Fruit fly (Drosophila melanogaster) whole organism, embryonic: Measurements from ENCODE around the gene CG14721.

Experiments used
- ATbp ChIP-seq: fragments of 200-800 bp; sonication (Bioruptor generic); optimal IDR thresholded peaks from 2 replicates; lab custom pipeline; 2017; ENCODE audit warnings: missing biosample characterization, mild to moderate bottlenecking, missing genetic modification characterization, missing genetic modification reagents
- Asciz ChIP-seq: fragments of 200-800 bp; sonication (Bioruptor generic); optimal IDR thresholded peaks from 2 replicates; lab custom pipeline; 2017; ENCODE audit warnings: missing biosample characterization, mild to moderate bottlenecking, missing genetic modification characterization, missing genetic modification reagents
- CG10431 ChIP-seq: fragments of 200-800 bp; sonication (Bioruptor generic); optimal IDR thresholded peaks from 3 replicates; lab custom pipeline; 2018; ENCODE audit warnings: missing biosample characterization, mild to moderate bottlenecking, missing genetic modification characterization
- CG11695 ChIP-seq: fragments of 200-800 bp; sonication (Bioruptor generic); IDR thresholded peaks from 3 replicates; pipeline ENCODE4 v1.3.6; 2022; ENCODE audit warnings: missing biosample characterization, missing genetic modification characterization
- CG12236 ChIP-seq: fragments of 200-800 bp; sonication (Bioruptor generic); optimal IDR thresholded peaks from 2 replicates; lab custom pipeline; 2016; ENCODE audit warnings: missing biosample characterization, missing genetic modification characterization
- CG13624 ChIP-seq: fragments of 200-800 bp; sonication (Bioruptor generic); optimal IDR thresholded peaks from 2 replicates; lab custom pipeline; 2016; ENCODE audit warnings: missing biosample characterization, missing genetic modification characterization
- CG17912 ChIP-seq: fragments of 200-800 bp; sonication (Bioruptor generic); optimal IDR thresholded peaks from 2 replicates; lab custom pipeline; 2018; ENCODE audit warnings: missing biosample characterization, mild to moderate bottlenecking, missing genetic modification characterization
- CG2678 ChIP-seq: fragments of 200-800 bp; sonication (Bioruptor generic); optimal IDR thresholded peaks from 3 replicates; lab custom pipeline; 2019; ENCODE audit warnings: missing biosample characterization, mild to moderate bottlenecking, missing genetic modification characterization, moderate library complexity
- CG2712 ChIP-seq: fragments of 200-800 bp; optimal IDR thresholded peaks from 3 replicates; lab custom pipeline; 2019; ENCODE audit warnings: missing biosample characterization, mild to moderate bottlenecking, missing genetic modification characterization, moderate library complexity
- CG30020 ChIP-seq: fragments of 200-800 bp; optimal IDR thresholded peaks from 2 replicates; lab custom pipeline; 2019; ENCODE audit warnings: missing biosample characterization, mild to moderate bottlenecking, missing genetic modification characterization, moderate library complexity
- CG30403 ChIP-seq: fragments of 200-800 bp; sonication (Bioruptor generic); optimal IDR thresholded peaks from 3 replicates; lab custom pipeline; 2016; ENCODE audit warnings: missing biosample characterization, missing genetic modification characterization
- CG3163 ChIP-seq: fragments of 200-800 bp; sonication (Bioruptor generic); optimal IDR thresholded peaks from 3 replicates; lab custom pipeline; 2016; ENCODE audit warnings: missing biosample characterization, missing genetic modification characterization
- CG3726 ChIP-seq: fragments of 200-800 bp; sonication (Bioruptor generic); IDR thresholded peaks from 3 replicates; pipeline ENCODE4, ENCODE4 v1.3.6; 2022; ENCODE audit warnings: missing biosample characterization, missing genetic modification characterization
- CG42726 ChIP-seq: fragments of 200-800 bp; sonication (Bioruptor generic); IDR thresholded peaks from 2 replicates; pipeline ENCODE4 v1.3.6; 2022; ENCODE audit warnings: missing biosample characterization, missing genetic modification characterization; ENCODE audit not compliant: partially characterized antibody
- CG4854 ChIP-seq: fragments of 200-800 bp; sonication (Bioruptor generic); optimal IDR thresholded peaks from 2 replicates; lab custom pipeline; 2016; ENCODE audit warnings: missing biosample characterization, missing genetic modification characterization, inconsistent platforms
- CG7357 ChIP-seq: fragments of 200-800 bp; sonication (Bioruptor generic); IDR thresholded peaks from 3 replicates; pipeline ENCODE4 v1.3.6; 2022; ENCODE audit warnings: missing biosample characterization, missing genetic modification characterization
- CG7556 ChIP-seq: fragments of 200-800 bp; sonication (Bioruptor generic); optimal IDR thresholded peaks from 2 replicates; lab custom pipeline; 2017; ENCODE audit warnings: missing biosample characterization, mild to moderate bottlenecking, missing genetic modification characterization
- CG8478 ChIP-seq: fragments of >200 bp; optimal IDR thresholded peaks from 2 replicates; lab custom pipeline; 2018
- CG8924 ChIP-seq: fragments of 200-800 bp; optimal IDR thresholded peaks from 3 replicates; lab custom pipeline; 2019; ENCODE audit warnings: missing biosample characterization, mild to moderate bottlenecking, missing genetic modification characterization, moderate library complexity
- CG9817 ChIP-seq: fragments of 200-800 bp; sonication (Bioruptor generic); optimal IDR thresholded peaks from 2 replicates; lab custom pipeline; 2018; ENCODE audit warnings: missing biosample characterization, mild to moderate bottlenecking, missing genetic modification characterization, moderate library complexity
- CHES-1-like ChIP-seq: fragments of 200-800 bp; sonication (Bioruptor generic); optimal IDR thresholded peaks from 2 replicates; lab custom pipeline; 2016; ENCODE audit warnings: missing biosample characterization, missing genetic modification characterization
- Camta ChIP-seq: fragments of 200-800 bp; sonication (Bioruptor generic); optimal IDR thresholded peaks from 2 replicates; lab custom pipeline; 2016; ENCODE audit warnings: missing biosample characterization, missing genetic modification characterization
- Dek ChIP-seq: fragments of 200-800 bp; sonication (Bioruptor generic); optimal IDR thresholded peaks from 3 replicates; lab custom pipeline; 2019; ENCODE audit warnings: missing biosample characterization, mild to moderate bottlenecking, missing genetic modification characterization, moderate library complexity
- Fer2 ChIP-seq: fragments of 200-800 bp; sonication (Bioruptor generic); optimal IDR thresholded peaks from 2 replicates; lab custom pipeline; 2018; ENCODE audit warnings: missing biosample characterization, mild to moderate bottlenecking, missing genetic modification characterization, moderate library complexity
- GATAe ChIP-seq: fragments of 200-800 bp; sonication (Bioruptor generic); conservative IDR thresholded peaks from 2 replicates; pipeline ENCODE4 v1.3.6; 2022; ENCODE audit warnings: missing biosample characterization, missing genetic modification characterization
- H2.0 ChIP-seq: fragments of 200-800 bp; sonication (Bioruptor generic); IDR thresholded peaks from 2 replicates; pipeline ENCODE4 v1.3.6; 2022; ENCODE audit warnings: missing biosample characterization, missing genetic modification characterization
- HLH3B ChIP-seq: fragments of 200-800 bp; sonication (Bioruptor generic); IDR thresholded peaks from 2 replicates; pipeline ENCODE4 v1.3.6; 2022; ENCODE audit warnings: missing biosample characterization, missing genetic modification characterization
- HLH4C ChIP-seq: fragments of 200-800 bp; sonication (Bioruptor generic); IDR thresholded peaks from 3 replicates; pipeline ENCODE4 v1.3.6; 2022; ENCODE audit warnings: missing biosample characterization, missing genetic modification characterization; ENCODE audit not compliant: partially characterized antibody
- Hr3 ChIP-seq: fragments of 200-800 bp; sonication (Bioruptor generic); optimal IDR thresholded peaks from 3 replicates; lab custom pipeline; 2016; ENCODE audit warnings: missing biosample characterization, missing genetic modification characterization
- MESR4 ChIP-seq: fragments of 200-800 bp; sonication (Bioruptor generic); optimal IDR thresholded peaks from 2 replicates; lab custom pipeline; 2018; ENCODE audit warnings: missing biosample characterization, mild to moderate bottlenecking, missing genetic modification characterization, moderate library complexity
- Scr ChIP-seq: fragments of 200-800 bp; sonication (Bioruptor generic); IDR thresholded peaks from 2 replicates; pipeline ENCODE4 v1.3.6; 2022; ENCODE audit warnings: missing biosample characterization, missing genetic modification characterization; ENCODE audit not compliant: partially characterized antibody
- Xbp1 ChIP-seq: fragments of 200-800 bp; sonication (Bioruptor generic); optimal IDR thresholded peaks from 3 replicates; lab custom pipeline; 2016; ENCODE audit warnings: missing biosample characterization, mild to moderate bottlenecking, missing genetic modification characterization
- ase ChIP-seq: fragments of 200-800 bp; sonication (Bioruptor generic); IDR thresholded peaks from 3 replicates; pipeline ENCODE4 v1.3.6; 2022; ENCODE audit warnings: missing biosample characterization, missing genetic modification characterization
- chif ChIP-seq, 2 experiments: fragments of 200-800 bp; sonication (Bioruptor generic); optimal IDR thresholded peaks; 3 replicates each; lab custom pipeline; 2016; ENCODE audit warnings: missing biosample characterization in 2 of 2, missing genetic modification characterization in 2 of 2
- exex ChIP-seq: fragments of 200-800 bp; sonication (Bioruptor generic); optimal IDR thresholded peaks from 4 replicates; lab custom pipeline; 2018; ENCODE audit warnings: missing biosample characterization, mild to moderate bottlenecking, missing genetic modification characterization, moderate library complexity
- grau ChIP-seq: fragments of 200-800 bp; optimal IDR thresholded peaks from 3 replicates; lab custom pipeline; 2019; ENCODE audit warnings: missing biosample characterization, mild to moderate bottlenecking, missing genetic modification characterization, moderate library complexity
- jigr1 ChIP-seq: fragments of 200-800 bp; sonication (Bioruptor generic); IDR thresholded peaks from 3 replicates; pipeline ENCODE4 v1.3.6; 2022; ENCODE audit warnings: missing biosample characterization, missing genetic modification characterization
- jing ChIP-seq: fragments of 200-800 bp; sonication (Bioruptor generic); optimal IDR thresholded peaks from 2 replicates; lab custom pipeline; 2018; ENCODE audit warnings: missing biosample characterization, mild to moderate bottlenecking, missing genetic modification characterization
- mirr ChIP-seq: fragments of 200-800 bp; sonication (Bioruptor generic); optimal IDR thresholded peaks from 3 replicates; lab custom pipeline; 2018; ENCODE audit warnings: missing biosample characterization, mild to moderate bottlenecking, missing genetic modification characterization
- org-1 ChIP-seq: fragments of 200-800 bp; sonication (Bioruptor generic); optimal IDR thresholded peaks from 2 replicates; lab custom pipeline; 2017; ENCODE audit warnings: missing biosample characterization, missing genetic modification characterization
- pfk ChIP-seq: fragments of 200-800 bp; sonication (Bioruptor generic); optimal IDR thresholded peaks from 2 replicates; lab custom pipeline; 2018; ENCODE audit warnings: missing biosample characterization, mild to moderate bottlenecking, missing genetic modification characterization, moderate library complexity
- pita ChIP-seq: fragments of 200-800 bp; sonication (Bioruptor generic); optimal IDR thresholded peaks from 2 replicates; lab custom pipeline; 2017; ENCODE audit warnings: missing biosample characterization, mild to moderate bottlenecking, missing genetic modification characterization
- pros ChIP-seq: fragments of 200-800 bp; sonication (Bioruptor generic); optimal IDR thresholded peaks from 3 replicates; lab custom pipeline; 2019; ENCODE audit warnings: missing biosample characterization, mild to moderate bottlenecking, missing genetic modification characterization, moderate library complexity
- psq ChIP-seq: fragments of 200-800 bp; sonication (Bioruptor generic); optimal IDR thresholded peaks from 2 replicates; lab custom pipeline; 2017; ENCODE audit warnings: missing biosample characterization, missing genetic modification characterization
- rib ChIP-seq: fragments of 200-800 bp; sonication (Bioruptor generic); IDR thresholded peaks from 2 replicates; pipeline ENCODE4 v1.3.6; 2022; ENCODE audit warnings: missing biosample characterization, missing genetic modification characterization
- salm ChIP-seq: fragments of 200-800 bp; sonication (Bioruptor generic); optimal IDR thresholded peaks from 2 replicates; lab custom pipeline; 2018; ENCODE audit warnings: missing biosample characterization, mild to moderate bottlenecking, missing genetic modification characterization
- sug ChIP-seq: fragments of 200-800 bp; optimal IDR thresholded peaks from 2 replicates; lab custom pipeline; 2019; ENCODE audit warnings: missing biosample characterization, mild to moderate bottlenecking, missing genetic modification characterization, moderate library complexity
- tup ChIP-seq: fragments of 200-800 bp; sonication (Bioruptor generic); optimal IDR thresholded peaks from 2 replicates; lab custom pipeline; 2016; ENCODE audit warnings: missing biosample characterization, mild to moderate bottlenecking, missing genetic modification characterization, moderate library complexity
- twi ChIP-seq: fragments of 200-800 bp; optimal IDR thresholded peaks from 2 replicates; lab custom pipeline; 2019; ENCODE audit warnings: missing biosample characterization, mild to moderate bottlenecking, missing genetic modification characterization, moderate library complexity
- zfh2 ChIP-seq: fragments of 200-800 bp; sonication (Bioruptor generic); optimal IDR thresholded peaks from 2 replicates; lab custom pipeline; 2016; ENCODE audit warnings: missing biosample characterization, missing genetic modification characterization

The CG14721 gene

DNA sequence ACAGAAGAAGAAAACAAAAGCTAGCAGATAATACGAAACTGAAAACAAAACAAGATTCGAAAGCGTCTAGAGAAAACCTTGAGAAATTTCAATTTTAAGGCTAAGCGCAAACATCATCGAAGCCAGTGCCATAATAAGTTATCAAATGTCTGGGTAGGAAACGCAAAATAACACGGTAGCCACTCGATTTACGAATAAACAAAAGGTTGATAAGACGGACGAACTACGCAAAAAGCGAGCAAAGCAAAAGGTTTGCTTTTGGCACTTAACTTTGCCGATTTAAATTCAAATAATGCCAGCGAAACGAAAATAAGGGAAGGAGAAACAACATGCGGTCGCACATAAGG is 22.9 kb downstream of the CG14721 start (continued):
- peak; percentile 50 for TF ChIP-seq exex (tag; lab: Kevin White, UChicago)
- no peak for TF ChIP-seq chif (GFP tag; optimal IDR thresholded peaks at IDR 0.05; lab: Kevin White, UChicago)
- TF ChIP-seq CG7556 (GFP tag; lab: Kevin White, UChicago): no peak
- TF ChIP-seq CG7357: no peak
- TF ChIP-seq CG9817 (tag; lab: Kevin White, UChicago): no peak
- peak; percentile 10 for TF ChIP-seq CG3163
- TF ChIP-seq org-1 (GFP tag; lab: Kevin White, UChicago): no peak
- peak; percentile 7 for TF ChIP-seq mirr (GFP tag; lab: Kevin White, UChicago)
- TF ChIP-seq sug (tag; lab: Kevin White, UChicago): peak; percentile 66
- TF ChIP-seq Camta (GFP tag; lab: Kevin White, UChicago): no peak
- TF ChIP-seq rib: no peak
- peak; percentile 5 for TF ChIP-seq CG13624 (GFP tag; lab: Kevin White, UChicago)
- TF ChIP-seq twi: no peak
- TF ChIP-seq pita (GFP tag; lab: Kevin White, UChicago): no peak

- TF ChIP-seq zfh2 (GFP tag; lab: Kevin White, UChicago): no peak
- no peak for TF ChIP-seq CG17912
- TF ChIP-seq CG8924: peak; percentile 18
- no peak for TF ChIP-seq CG3726 (GFP tag; lab: Robert Waterston, UW)
- TF ChIP-seq MESR4 (GFP tag; lab: Kevin White, UChicago): no peak
- TF ChIP-seq tup (GFP tag; lab: Kevin White, UChicago): no peak
- no peak for TF ChIP-seq jigr1
- no peak for TF ChIP-seq psq (GFP tag; lab: Kevin White, UChicago)
- no peak for TF ChIP-seq ATbp
- TF ChIP-seq Dek (tag; lab: Kevin White, UChicago): peak; percentile 19
- no peak for TF ChIP-seq H2.0 (GFP tag; lab: Robert Waterston, UW)
- TF ChIP-seq jing (GFP tag; lab: Kevin White, UChicago): no peak
- no peak for TF ChIP-seq CG42726 (GFP tag; lab: Robert Waterston, UW)
- no peak for TF ChIP-seq CG11695 (GFP tag; lab: Robert Waterston, UW)
- TF ChIP-seq CG30403 (GFP tag; lab: Kevin White, UChicago): peak; percentile 26
- TF ChIP-seq Asciz (GFP tag; lab: Kevin White, UChicago): no peak
- peak; percentile 20 for TF ChIP-seq CG10431 (GFP tag; lab: Kevin White, UChicago)
- peak; percentile 19 for TF ChIP-seq pros (GFP tag; lab: Kevin White, UChicago)
- no peak for TF ChIP-seq CG30020 (tag; lab: Kevin White, UChicago)
- TF ChIP-seq ase: no peak
- peak; percentile 22 for TF ChIP-seq CG2712
- no peak for TF ChIP-seq HLH3B (GFP tag; lab: Robert Waterston, UW)
- TF ChIP-seq grau (tag; lab: Kevin White, UChicago): peak; percentile 32
- peak; percentile 19 for TF ChIP-seq sug (tag; lab: Kevin White, UChicago)
- no peak for TF ChIP-seq CG4854 (GFP tag; lab: Kevin White, UChicago)
- TF ChIP-seq pfk (GFP tag; lab: Kevin White, UChicago): no peak
- TF ChIP-seq Xbp1 (GFP tag; lab: Kevin White, UChicago): no peak
- TF ChIP-seq Fer2 (tag; lab: Kevin White, UChicago): no peak
- peak; percentile 61 for TF ChIP-seq CG2678 (tag; lab: Kevin White, UChicago)
- TF ChIP-seq Scr: no peak
- no peak for TF ChIP-seq HLH4C (GFP tag; lab: Robert Waterston, UW)
- no peak for TF ChIP-seq chif (GFP tag; optimal IDR thresholded peaks at IDR 0.05; lab: Kevin White, UChicago)
- no peak for TF ChIP-seq GATAe (GFP tag; lab: Robert Waterston, UW)
- no peak for TF ChIP-seq Hr3 (GFP tag; lab: Kevin White, UChicago)
- no peak for TF ChIP-seq salm (tag; lab: Kevin White, UChicago)
- no peak for TF ChIP-seq CG12236
- TF ChIP-seq CG8478: no peak
- no peak for TF ChIP-seq CHES-1-like
Observed at dm6 chr3R:11758507-11759184, 23.4 kb downstream of the CG14721 start.
